Fruit fly (Drosophila melanogaster) whole organism, wandering third instar larva: Measurements from ENCODE around the gene Ppt1.

Source experiments
- Abd-B ChIP-seq: fragments of >200 bp; optimal IDR thresholded peaks from 2 replicates; lab custom pipeline; 2017; ENCODE audit warnings: missing biosample characterization, missing genetic modification characterization
- CG32264 ChIP-seq: fragments of 200-800 bp; sonication (Bioruptor generic); optimal IDR thresholded peaks from 2 replicates; lab custom pipeline; 2016; ENCODE audit warnings: missing biosample characterization, missing genetic modification characterization
- CG9705 ChIP-seq: fragments of 200-800 bp; sonication (Bioruptor generic); optimal IDR thresholded peaks from 2 replicates; lab custom pipeline; 2018; ENCODE audit warnings: missing biosample characterization, mild to moderate bottlenecking, missing genetic modification characterization
- CrebA ChIP-seq: fragments of 200-800 bp; sonication (Bioruptor generic); optimal IDR thresholded peaks from 2 replicates; lab custom pipeline; 2016; ENCODE audit warnings: missing biosample characterization, mild to moderate bottlenecking, missing genetic modification characterization, borderline replicate concordance
- GATAd ChIP-seq: sonication (Bioruptor generic); optimal IDR thresholded peaks from 2 replicates; lab custom pipeline; 2016; ENCODE audit warnings: missing biosample characterization, missing genetic modification characterization
- Hnf4 ChIP-seq: fragments of 200-800 bp; sonication (Bioruptor generic); optimal IDR thresholded peaks from 2 replicates; lab custom pipeline; 2016; ENCODE audit warnings: missing biosample characterization, mild to moderate bottlenecking, missing genetic modification characterization
- Hr78 ChIP-seq: fragments of >200 bp; optimal IDR thresholded peaks from 2 replicates; lab custom pipeline; 2017; ENCODE audit warnings: missing biosample characterization, missing genetic modification characterization
- Jra ChIP-seq: sonication (Bioruptor generic); optimal IDR thresholded peaks from 2 replicates; lab custom pipeline; 2016; ENCODE audit warnings: missing biosample characterization, missing genetic modification characterization
- Myc ChIP-seq: fragments of >200 bp; optimal IDR thresholded peaks from 2 replicates; lab custom pipeline; 2017
- OdsH ChIP-seq: fragments of 200-800 bp; sonication (Bioruptor generic); optimal IDR thresholded peaks from 2 replicates; lab custom pipeline; 2016; ENCODE audit warnings: missing biosample characterization, mild to moderate bottlenecking, missing genetic modification characterization
- Rel ChIP-seq, 2 experiments: fragments of 200-800 bp; sonication (Bioruptor generic) in 1 of 2; optimal IDR thresholded peaks; 2 replicates in 1 of 2; 3 replicates in 1 of 2; lab custom pipeline; 2016 to 2019; ENCODE audit warnings: mild to moderate bottlenecking in 2 of 2, missing biosample characterization in 2 of 2, missing genetic modification characterization in 2 of 2, moderate library complexity in 1 of 2
- Sp1 ChIP-seq: fragments of 200-800 bp; sonication (Bioruptor generic); optimal IDR thresholded peaks from 3 replicates; lab custom pipeline; 2019; ENCODE audit warnings: missing biosample characterization, mild to moderate bottlenecking, missing genetic modification characterization, moderate library complexity
- Vsx2 ChIP-seq: fragments of 200-300, 225-300 bp; sonication (Bioruptor generic); optimal IDR thresholded peaks from 2 replicates; lab custom pipeline; 2018; ENCODE audit warnings: missing biosample characterization, missing genetic modification characterization; ENCODE audit not compliant: partially characterized antibody
- dl ChIP-seq, 2 experiments: fragments of 175-275, 200-275 bp in 1 of 2; fragments of 200-275 bp in 1 of 2; sonication (Bioruptor generic); optimal IDR thresholded peaks; lab custom pipeline; 2018; ENCODE audit warnings: mild to moderate bottlenecking in 2 of 2, missing biosample characterization in 2 of 2, missing genetic modification characterization in 2 of 2, moderate library complexity in 2 of 2; ENCODE audit not compliant: partially characterized antibody in 2 of 2, insufficient read depth in 1 of 2
- dsf ChIP-seq: sonication (Bioruptor generic); optimal IDR thresholded peaks from 2 replicates; lab custom pipeline; 2016; ENCODE audit warnings: missing biosample characterization, missing genetic modification characterization, borderline replicate concordance
- foxo ChIP-seq, 2 experiments: fragments of 200-800 bp; sonication (Bioruptor generic); optimal IDR thresholded peaks; 2 replicates in 1 of 2; 3 replicates in 1 of 2; lab custom pipeline; 2016 to 2017; ENCODE audit warnings: missing biosample characterization in 2 of 2, missing genetic modification characterization in 2 of 2
- fru ChIP-seq: fragments of 200-800 bp; sonication (Bioruptor generic); optimal IDR thresholded peaks from 3 replicates; lab custom pipeline; 2016; ENCODE audit warnings: missing biosample characterization, mild to moderate bottlenecking, missing genetic modification characterization
- h ChIP-seq: fragments of 200-800 bp; sonication (Bioruptor generic); optimal IDR thresholded peaks from 3 replicates; lab custom pipeline; 2016; ENCODE audit warnings: missing biosample characterization, mild to moderate bottlenecking, missing genetic modification characterization
- jim ChIP-seq: fragments of 175-275, 200-325 bp; sonication (Bioruptor generic); optimal IDR thresholded peaks from 2 replicates; lab custom pipeline; 2016; ENCODE audit warnings: missing biosample characterization, mild to moderate bottlenecking, missing genetic modification characterization
- lola ChIP-seq: fragments of >200 bp; optimal IDR thresholded peaks from 2 replicates; lab custom pipeline; 2017; ENCODE audit warnings: missing biosample characterization, missing genetic modification characterization
- pan ChIP-seq: fragments of >200 bp; optimal IDR thresholded peaks from 2 replicates; lab custom pipeline; 2017
- psq ChIP-seq: fragments of 200-800 bp; sonication (Bioruptor generic); optimal IDR thresholded peaks from 3 replicates; lab custom pipeline; 2017; ENCODE audit warnings: missing biosample characterization, mild to moderate bottlenecking, missing genetic modification characterization, moderate library complexity
- sage ChIP-seq: fragments of 200-800 bp; sonication (Bioruptor generic); optimal IDR thresholded peaks from 2 replicates; lab custom pipeline; 2016; ENCODE audit warnings: missing biosample characterization, mild to moderate bottlenecking, missing genetic modification characterization
- sv ChIP-seq: fragments of 200-800 bp; sonication (Bioruptor generic); optimal IDR thresholded peaks from 3 replicates; lab custom pipeline; 2016; ENCODE audit warnings: missing biosample characterization, missing genetic modification characterization
- tai ChIP-seq: sonication (Bioruptor generic); optimal IDR thresholded peaks from 2 replicates; lab custom pipeline; 2016; ENCODE audit warnings: missing biosample characterization, missing genetic modification characterization
- usp ChIP-seq: fragments of >200 bp; optimal IDR thresholded peaks from 2 replicates; lab custom pipeline; 2017; ENCODE audit warnings: missing biosample characterization, missing genetic modification characterization

Gene Ppt1

dm6 chrX:8667709-8668108 is 22.3 kb downstream of the Ppt1 start (continued):
- peak; percentile 66 for TF ChIP-seq fru (GFP tag; lab: Kevin White, UChicago)
- peak; percentile 21 for TF ChIP-seq psq (GFP tag; lab: Kevin White, UChicago)
- no peak for TF ChIP-seq tai (GFP tag; lab: Kevin White, UChicago)
- TF ChIP-seq Rel (GFP tag; optimal IDR thresholded peaks at IDR 0.05; lab: Kevin White, UChicago): no peak
- no peak for TF ChIP-seq Rel (tag; optimal IDR thresholded peaks at IDR 0.05; lab: Kevin White, UChicago)
- no peak for TF ChIP-seq sage (GFP tag; lab: Kevin White, UChicago)

- TF ChIP-seq dsf (GFP tag; lab: Kevin White, UChicago) (no peak), Hr78 (GFP tag; lab: Kevin White, UChicago) (no peak), fru (GFP tag; lab: Kevin White, UChicago) (no peak), CrebA (GFP tag; lab: Kevin White, UChicago) (no peak), pan (no peak), Abd-B (GFP tag; lab: Kevin White, UChicago) (no peak)
Observed at dm6 chrX:8667070-8667469, 23.0 kb downstream of the Ppt1 start.

- TF ChIP-seq CG32264 (no peak), GATAd (GFP tag; lab: Kevin White, UChicago) (no peak), Jra (GFP tag; lab: Kevin White, UChicago) (no peak), tai (GFP tag; lab: Kevin White, UChicago) (no peak), jim (GFP tag; lab: Kevin White, UChicago) (no peak), fru (GFP tag; lab: Kevin White, UChicago) (no peak), Sp1 (GFP tag; lab: Kevin White, UChicago) (no peak), CG9705 (GFP tag; lab: Kevin White, UChicago) (no peak), Hnf4 (GFP tag; lab: Kevin White, UChicago) (no peak), Vsx2 (GFP tag; lab: Kevin White, UChicago) (no peak), psq (GFP tag; lab: Kevin White, UChicago) (no peak), Myc (no peak), h (GFP tag; lab: Kevin White, UChicago) (no peak)
Observed at dm6 chrX:8665576-8666297, 24.3 kb downstream of the Ppt1 start.

dm6 chrX:8663795-8664194 is 26.2 kb downstream of the Ppt1 start:
- TF ChIP-seq Myc (no peak), Jra (GFP tag; lab: Kevin White, UChicago) (no peak), CrebA (GFP tag; lab: Kevin White, UChicago) (no peak)

dm6 chrX:8662247-8662646 is 27.8 kb downstream of the Ppt1 start:
- TF ChIP-seq Jra (GFP tag; lab: Kevin White, UChicago) (no peak), sv (GFP tag; lab: Kevin White, UChicago) (no peak), Hr78 (GFP tag; lab: Kevin White, UChicago) (no peak), dl (GFP tag; optimal IDR thresholded peaks at IDR 0.05; lab: Kevin White, UChicago; ENCODE audit: insufficient read depth in 1 of 2, partially characterized antibody in 2 of 2) (no peak), Sp1 (GFP tag; lab: Kevin White, UChicago) (no peak), GATAd (GFP tag; lab: Kevin White, UChicago) (no peak), foxo (GFP tag; optimal IDR thresholded peaks at IDR 0.05; lab: Kevin White, UChicago) (no peak), usp (GFP tag; lab: Kevin White, UChicago) (no peak), fru (GFP tag; lab: Kevin White, UChicago) (no peak), Hnf4 (GFP tag; lab: Kevin White, UChicago) (no peak)

dm6 chrX:8661162-8661807 is 28.7 kb downstream of the Ppt1 start:
- TF ChIP-seq pan: no peak
- TF ChIP-seq sv (GFP tag; lab: Kevin White, UChicago): no peak
- TF ChIP-seq psq (GFP tag; lab: Kevin White, UChicago): peak; percentile 70
- TF ChIP-seq jim (GFP tag; lab: Kevin White, UChicago): peak; percentile 29
- TF ChIP-seq tai (GFP tag; lab: Kevin White, UChicago): no peak
- no peak for TF ChIP-seq lola
- TF ChIP-seq OdsH (GFP tag; lab: Kevin White, UChicago): no peak
- no peak for TF ChIP-seq fru (GFP tag; lab: Kevin White, UChicago)
- no peak for TF ChIP-seq Vsx2 (GFP tag; lab: Kevin White, UChicago)
